Fruit fly (Drosophila melanogaster) whole organism, prepupa: ENCODE results near the gene CG11672.

Experiments
- Blimp-1 ChIP-seq: fragments of 200-800 bp; sonication (Bioruptor generic); optimal IDR thresholded peaks from 3 replicates; lab custom pipeline; 2017; ENCODE audit warnings: missing biosample characterization, missing genetic modification characterization, mild to moderate bottlenecking, moderate library complexity, missing genetic modification reagents
- CG10631 ChIP-seq: fragments of 200-800 bp; sonication (Bioruptor generic); optimal IDR thresholded peaks from 2 replicates; lab custom pipeline; 2016; ENCODE audit warnings: missing biosample characterization, missing genetic modification characterization
- CG10669 ChIP-seq: fragments of 200-800 bp; sonication (Bioruptor generic); optimal IDR thresholded peaks from 3 replicates; lab custom pipeline; 2018; ENCODE audit warnings: missing biosample characterization, mild to moderate bottlenecking, missing genetic modification characterization, moderate library complexity
- CG11294 ChIP-seq: fragments of 200-800 bp; sonication (Bioruptor generic); IDR thresholded peaks from 2 replicates; pipeline ENCODE4 v1.3.6; 2022; ENCODE audit warnings: missing biosample characterization, missing genetic modification characterization
- CG11762 ChIP-seq: fragments of 200-800 bp; sonication (Bioruptor generic); optimal IDR thresholded peaks from 3 replicates; lab custom pipeline; 2016; ENCODE audit warnings: missing biosample characterization, missing genetic modification characterization; ENCODE audit not compliant: insufficient read depth
- CG11902 ChIP-seq: fragments of 200-800 bp; sonication (Bioruptor generic); optimal IDR thresholded peaks from 3 replicates; lab custom pipeline; 2016; ENCODE audit warnings: missing biosample characterization, missing genetic modification characterization
- CG15336 ChIP-seq: fragments of 200-800 bp; sonication (Bioruptor generic); IDR thresholded peaks from 2 replicates; pipeline ENCODE4 v1.3.6; 2022; ENCODE audit warnings: missing biosample characterization, missing genetic modification characterization
- CG1621 ChIP-seq: fragments of 200-800 bp; sonication (Bioruptor generic); optimal IDR thresholded peaks from 3 replicates; lab custom pipeline; 2018; ENCODE audit warnings: missing biosample characterization, mild to moderate bottlenecking, missing genetic modification characterization
- CG16779 ChIP-seq: fragments of 200-800 bp; sonication (Bioruptor generic); optimal IDR thresholded peaks from 3 replicates; lab custom pipeline; 2017; ENCODE audit warnings: missing biosample characterization, mild to moderate bottlenecking, missing genetic modification characterization
- CG3032 ChIP-seq: fragments of 200-800 bp; optimal IDR thresholded peaks from 2 replicates; lab custom pipeline; 2019; ENCODE audit warnings: missing biosample characterization, mild to moderate bottlenecking, missing genetic modification characterization, moderate library complexity
- CG34406 ChIP-seq: fragments of 200-800 bp; sonication (Bioruptor generic); optimal IDR thresholded peaks from 3 replicates; lab custom pipeline; 2016; ENCODE audit warnings: missing biosample characterization, missing genetic modification characterization
- CG4318 ChIP-seq: fragments of 200-800 bp; sonication (Bioruptor generic); optimal IDR thresholded peaks from 3 replicates; lab custom pipeline; 2017; ENCODE audit warnings: missing biosample characterization, mild to moderate bottlenecking, missing genetic modification characterization
- CG6276 ChIP-seq: fragments of 200-800 bp; sonication (Bioruptor generic); optimal IDR thresholded peaks from 2 replicates; lab custom pipeline; 2017; ENCODE audit warnings: missing biosample characterization, mild to moderate bottlenecking, missing genetic modification characterization
- CG6792 ChIP-seq: fragments of 200-800 bp; sonication (Bioruptor generic); optimal IDR thresholded peaks from 3 replicates; lab custom pipeline; 2016; ENCODE audit warnings: missing biosample characterization, missing genetic modification characterization
- CG6808 ChIP-seq: fragments of 200-800 bp; sonication (Bioruptor generic); optimal IDR thresholded peaks from 3 replicates; lab custom pipeline; 2017; ENCODE audit warnings: missing biosample characterization, missing genetic modification characterization, mild to moderate bottlenecking, moderate library complexity, missing genetic modification reagents
- CG7368 ChIP-seq: fragments of 200-800 bp; sonication (Bioruptor generic); optimal IDR thresholded peaks from 3 replicates; lab custom pipeline; 2016; ENCODE audit warnings: missing biosample characterization, missing genetic modification characterization
- CG8319 ChIP-seq: fragments of 200-800 bp; sonication (Bioruptor generic); optimal IDR thresholded peaks from 3 replicates; lab custom pipeline; 2016; ENCODE audit warnings: missing biosample characterization, missing genetic modification characterization
- CG8632 ChIP-seq: fragments of 200-800 bp; sonication (Bioruptor generic); optimal IDR thresholded peaks from 3 replicates; lab custom pipeline; 2016; ENCODE audit warnings: missing biosample characterization, missing genetic modification characterization
- CG9139 ChIP-seq: fragments of 200-800 bp; sonication (Bioruptor generic); optimal IDR thresholded peaks from 3 replicates; lab custom pipeline; 2017; ENCODE audit warnings: missing biosample characterization, mild to moderate bottlenecking, missing genetic modification characterization
- Eip75B ChIP-seq: fragments of 200-800 bp; sonication (Bioruptor generic); optimal IDR thresholded peaks from 3 replicates; lab custom pipeline; 2016; ENCODE audit warnings: missing biosample characterization, missing genetic modification characterization
- Eip93F ChIP-seq: fragments of 200-800 bp; sonication (Bioruptor generic); optimal IDR thresholded peaks from 2 replicates; lab custom pipeline; 2016; ENCODE audit warnings: missing biosample characterization, mild to moderate bottlenecking, missing genetic modification characterization
- Ets21C ChIP-seq: fragments of 200-800 bp; sonication (Bioruptor generic); optimal IDR thresholded peaks from 3 replicates; lab custom pipeline; 2016; ENCODE audit warnings: missing biosample characterization, missing genetic modification characterization
- Gug ChIP-seq: fragments of 200-800 bp; sonication (Bioruptor generic); IDR thresholded peaks from 2 replicates; pipeline ENCODE4 v1.3.6; 2022; ENCODE audit warnings: missing biosample characterization, missing genetic modification characterization
- Hr38 ChIP-seq: sonication (Bioruptor generic); optimal IDR thresholded peaks from 2 replicates; lab custom pipeline; 2016; ENCODE audit warnings: missing biosample characterization, missing genetic modification characterization
- Hr39 ChIP-seq: fragments of 200-800 bp; sonication (Bioruptor generic); optimal IDR thresholded peaks from 2 replicates; lab custom pipeline; 2016; ENCODE audit warnings: missing biosample characterization, missing genetic modification characterization
- Hr4 ChIP-seq: fragments of 200-800 bp; sonication (Bioruptor generic); optimal IDR thresholded peaks from 3 replicates; lab custom pipeline; 2016; ENCODE audit warnings: missing biosample characterization, missing genetic modification characterization
- Met ChIP-seq: fragments of 200-800 bp; sonication (Bioruptor generic); optimal IDR thresholded peaks from 3 replicates; lab custom pipeline; 2016; ENCODE audit warnings: missing biosample characterization, missing genetic modification characterization
- OdsH ChIP-seq: fragments of 200-800 bp; sonication (Bioruptor generic); optimal IDR thresholded peaks from 3 replicates; lab custom pipeline; 2016; ENCODE audit warnings: missing biosample characterization, missing genetic modification characterization
- Smox ChIP-seq: fragments of 200-800 bp; sonication (Bioruptor generic); optimal IDR thresholded peaks from 3 replicates; lab custom pipeline; 2016; ENCODE audit warnings: missing biosample characterization, missing genetic modification characterization
- Sox102F ChIP-seq: fragments of 200-800 bp; sonication (Bioruptor generic); optimal IDR thresholded peaks from 2 replicates; lab custom pipeline; 2016; ENCODE audit warnings: missing biosample characterization, mild to moderate bottlenecking, missing genetic modification characterization
- Sox14 ChIP-seq: fragments of 200-800 bp; sonication (Bioruptor generic); optimal IDR thresholded peaks from 3 replicates; lab custom pipeline; 2016; ENCODE audit warnings: missing biosample characterization, missing genetic modification characterization
- Sox15 ChIP-seq: fragments of 200-800 bp; sonication (Bioruptor generic); optimal IDR thresholded peaks from 3 replicates; lab custom pipeline; 2016; ENCODE audit warnings: missing biosample characterization, missing genetic modification characterization
- acj6 ChIP-seq: fragments of 200-800 bp; sonication (Bioruptor generic); optimal IDR thresholded peaks from 3 replicates; lab custom pipeline; 2016; ENCODE audit warnings: missing biosample characterization, missing genetic modification characterization
- cyc ChIP-seq: fragments of 200-800 bp; sonication (Bioruptor generic); optimal IDR thresholded peaks from 3 replicates; lab custom pipeline; 2016; ENCODE audit warnings: missing biosample characterization, missing genetic modification characterization
- dac ChIP-seq: fragments of 200-800 bp; sonication (Bioruptor generic); optimal IDR thresholded peaks from 2 replicates; lab custom pipeline; 2017; ENCODE audit warnings: missing biosample characterization, mild to moderate bottlenecking, missing genetic modification characterization
- dsx ChIP-seq: fragments of 200-800 bp; optimal IDR thresholded peaks from 3 replicates; lab custom pipeline; 2019; ENCODE audit warnings: missing biosample characterization, mild to moderate bottlenecking, missing genetic modification characterization, moderate library complexity; ENCODE audit not compliant: poor library complexity, severe bottlenecking
- eg ChIP-seq: fragments of 200-800 bp; sonication (Bioruptor generic); IDR thresholded peaks from 3 replicates; pipeline ENCODE4 v1.3.6; 2022; ENCODE audit warnings: missing biosample characterization, missing genetic modification characterization
- fd59A ChIP-seq: fragments of 200-800 bp; sonication (Bioruptor generic); optimal IDR thresholded peaks from 2 replicates; lab custom pipeline; 2017; ENCODE audit warnings: missing biosample characterization, mild to moderate bottlenecking, missing genetic modification characterization, missing genetic modification reagents
- fd85E ChIP-seq: fragments of 200-800 bp; sonication (Bioruptor generic); optimal IDR thresholded peaks from 3 replicates; lab custom pipeline; 2016; ENCODE audit warnings: missing biosample characterization, missing genetic modification characterization
- fkh ChIP-seq: fragments of 200-800 bp; sonication (Bioruptor generic); optimal IDR thresholded peaks from 3 replicates; lab custom pipeline; 2017; ENCODE audit warnings: missing biosample characterization, mild to moderate bottlenecking, missing genetic modification characterization, moderate library complexity
- lz ChIP-seq: fragments of 200-800 bp; sonication (Bioruptor generic); optimal IDR thresholded peaks from 3 replicates; lab custom pipeline; 2016; ENCODE audit warnings: missing biosample characterization, missing genetic modification characterization
- net ChIP-seq: fragments of 200-800 bp; sonication (Bioruptor generic); optimal IDR thresholded peaks from 3 replicates; lab custom pipeline; 2016; ENCODE audit warnings: missing biosample characterization, missing genetic modification characterization
- pdm3 ChIP-seq: fragments of 200-800 bp; sonication (Bioruptor generic); optimal IDR thresholded peaks from 3 replicates; lab custom pipeline; 2016; ENCODE audit warnings: missing biosample characterization, missing genetic modification characterization
- salr ChIP-seq, 2 experiments: fragments of 200-800 bp; sonication (Bioruptor generic); optimal IDR thresholded peaks; 3 replicates each; lab custom pipeline; 2016 to 2018; ENCODE audit warnings: missing biosample characterization in 2 of 2, missing genetic modification characterization in 2 of 2, mild to moderate bottlenecking in 1 of 2
- spab ChIP-seq: fragments of 200-800 bp; sonication (Bioruptor generic); optimal IDR thresholded peaks from 2 replicates; lab custom pipeline; 2017; ENCODE audit warnings: missing biosample characterization, mild to moderate bottlenecking, missing genetic modification characterization, missing genetic modification reagents
- svp ChIP-seq: fragments of 200-800 bp; sonication (Bioruptor generic); peaks from one replicate; lab custom pipeline; 2016; ENCODE audit warnings: missing biosample characterization, missing genetic modification characterization
- topi ChIP-seq: fragments of 200-800 bp; sonication (Bioruptor generic); optimal IDR thresholded peaks from 3 replicates; lab custom pipeline; 2016; ENCODE audit warnings: missing biosample characterization, missing genetic modification characterization
- vri ChIP-seq: fragments of 200-800 bp; sonication (Bioruptor generic); optimal IDR thresholded peaks from 3 replicates; lab custom pipeline; 2016; ENCODE audit warnings: missing biosample characterization, mild to moderate bottlenecking, missing genetic modification characterization

Gene CG11672

dm6 chr3R:8269740-8270139 lies 20.6 kb downstream of the CG11672 start, which contains the start of gene CG9630:
TSS of gene CG9630 (minus strand) at chr3R:8269896.
- TF ChIP-seq Ets21C (no peak), fkh (GFP tag; lab: Kevin White, UChicago) (peak; percentile 94)

DNA sequence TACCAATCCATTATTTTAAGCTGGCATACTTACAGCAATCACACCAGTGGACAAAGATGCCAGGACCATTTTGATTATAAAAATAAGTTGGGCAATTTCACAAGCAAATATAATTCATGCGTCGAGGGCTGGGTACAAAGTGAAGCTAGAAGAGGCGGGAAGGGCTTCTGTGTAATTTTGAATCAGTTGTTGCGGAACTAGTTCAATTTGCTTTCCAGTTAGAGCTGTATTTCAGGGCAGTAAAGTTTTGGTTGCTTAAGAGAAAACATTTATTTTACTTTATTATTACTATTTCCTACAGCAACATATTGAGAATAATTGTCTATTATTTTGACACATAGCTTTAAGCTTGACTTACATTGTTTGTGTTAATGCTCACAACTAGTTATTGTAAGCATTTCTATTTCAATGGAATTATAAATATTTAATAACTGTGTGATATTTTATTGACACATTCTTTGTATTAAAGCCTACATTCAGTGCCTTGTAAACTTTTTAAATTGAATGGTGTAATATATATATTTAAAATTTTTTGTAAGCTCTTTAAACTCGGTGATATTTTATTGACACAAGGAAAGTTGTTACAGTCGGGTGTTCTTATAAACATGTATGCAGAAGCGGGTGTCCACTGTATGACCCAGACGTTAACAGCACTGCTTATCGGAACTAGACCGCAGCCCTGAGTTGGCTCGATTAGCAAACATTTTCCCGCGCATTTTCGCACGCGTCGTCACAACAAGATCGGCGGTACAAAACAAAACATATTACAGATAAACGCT lies 25.9 kb downstream of the CG11672 start, which contains the start of the genes RPA1 and Mcm2:
TSS of gene RPA1 (minus strand) at position 150 of the 779 bp plus-strand sequence.
TSS of gene Mcm2 (plus strand) at position 669 of the 779 bp plus-strand sequence.
- TF ChIP-seq Sox15 (GFP tag; lab: Kevin White, UChicago): peak; percentile 85
- TF ChIP-seq Gug (GFP tag; lab: Robert Waterston, UW): peak; percentile 67
- TF ChIP-seq fkh (GFP tag; lab: Kevin White, UChicago): peak; percentile 87
- TF ChIP-seq CG10631 (GFP tag; lab: Kevin White, UChicago): peak; percentile 89
- peak; percentile 61 for TF ChIP-seq spab (GFP tag; lab: Kevin White, UChicago)
- TF ChIP-seq salr (GFP tag; optimal IDR thresholded peaks at IDR 0.05; lab: Kevin White, UChicago): peak; percentile 57 to 79
- TF ChIP-seq Sox102F: peak; percentile 68
- peak; percentile 63 for TF ChIP-seq dsx (GFP tag; lab: Kevin White, UChicago)
- TF ChIP-seq dac (GFP tag; lab: Kevin White, UChicago): no peak
- TF ChIP-seq Met (GFP tag; lab: Kevin White, UChicago): peak; percentile 75
- TF ChIP-seq CG8319 (GFP tag; lab: Kevin White, UChicago): peak; percentile 71
- TF ChIP-seq CG9139: peak; percentile 7
- peak; percentile 80 for TF ChIP-seq eg
- TF ChIP-seq CG11294: peak; percentile 76
- no peak for TF ChIP-seq fd85E (GFP tag; lab: Kevin White, UChicago)
- TF ChIP-seq CG1621 (tag; lab: Kevin White, UChicago): no peak
- TF ChIP-seq CG11762 (GFP tag; lab: Kevin White, UChicago): peak; percentile 69
- TF ChIP-seq CG4318 (GFP tag; lab: Kevin White, UChicago): no peak
- peak; percentile 67 for TF ChIP-seq topi
- peak; percentile 67 for TF ChIP-seq CG6808 (GFP tag; lab: Kevin White, UChicago)
- TF ChIP-seq Eip93F: peak; percentile 36
- TF ChIP-seq pdm3 (GFP tag; lab: Kevin White, UChicago): no peak
- no peak for TF ChIP-seq Hr4
- TF ChIP-seq fd59A (GFP tag; lab: Kevin White, UChicago): peak; percentile 57
- peak; percentile 86 for TF ChIP-seq OdsH
- peak; percentile 56 for TF ChIP-seq Blimp-1 (GFP tag; lab: Kevin White, UChicago)
- TF ChIP-seq CG16779 (tag; lab: Kevin White, UChicago): no peak
- peak; percentile 76 for TF ChIP-seq CG15336 (GFP tag; lab: Robert Waterston, UW)
- TF ChIP-seq CG34406 (GFP tag; lab: Kevin White, UChicago): peak; percentile 78
- TF ChIP-seq svp (GFP tag; lab: Kevin White, UChicago): peak; percentile 94
- peak; percentile 73 for TF ChIP-seq CG11902 (GFP tag; lab: Kevin White, UChicago)
- peak; percentile 84 for TF ChIP-seq CG3032 (tag; lab: Kevin White, UChicago)
- peak; percentile 56 for TF ChIP-seq CG7368 (GFP tag; lab: Kevin White, UChicago)
- no peak for TF ChIP-seq CG6276 (GFP tag; lab: Kevin White, UChicago)
- no peak for TF ChIP-seq Hr38
- TF ChIP-seq Eip75B (GFP tag; lab: Kevin White, UChicago): peak; percentile 74
- peak; percentile 70 for TF ChIP-seq CG6792 (GFP tag; lab: Kevin White, UChicago)
- TF ChIP-seq acj6 (GFP tag; lab: Kevin White, UChicago): peak; percentile 84
- TF ChIP-seq cyc (GFP tag; lab: Kevin White, UChicago): peak; percentile 79
- no peak for TF ChIP-seq vri
- peak; percentile 66 for TF ChIP-seq Sox14 (GFP tag; lab: Kevin White, UChicago)
- TF ChIP-seq net: peak; percentile 74
- TF ChIP-seq Smox (GFP tag; lab: Kevin White, UChicago): peak; percentile 80
- peak; percentile 79 for TF ChIP-seq Hr39 (GFP tag; lab: Kevin White, UChicago)
- peak; percentile 86 for TF ChIP-seq lz (GFP tag; lab: Kevin White, UChicago)
- TF ChIP-seq CG10669: peak; percentile 70
- TF ChIP-seq CG8632 (GFP tag; lab: Kevin White, UChicago): peak; percentile 67
